Fruit fly (Drosophila melanogaster) whole organism, pupa: ENCODE results near the gene CG5191.

ENCODE experiments used
- CG12605 ChIP-seq: fragments of 200-800 bp; sonication (Bioruptor generic); IDR thresholded peaks from 2 replicates; pipeline ENCODE4 v1.3.6; 2022; ENCODE audit warnings: missing biosample characterization, missing genetic modification characterization
- CG34367 ChIP-seq: fragments of 200-800 bp; sonication (Bioruptor generic); optimal IDR thresholded peaks from 2 replicates; lab custom pipeline; 2018; ENCODE audit warnings: missing biosample characterization, mild to moderate bottlenecking, missing genetic modification characterization
- CG4496 ChIP-seq: fragments of 200-800 bp; sonication (Bioruptor generic); IDR thresholded peaks from 3 replicates; pipeline ENCODE4 v1.3.6; 2022; ENCODE audit warnings: missing biosample characterization, missing genetic modification characterization
- rn ChIP-seq: fragments of 200-800 bp; sonication (Bioruptor generic); IDR thresholded peaks from 2 replicates; pipeline ENCODE4 v1.3.6; 2022; ENCODE audit warnings: missing biosample characterization, missing genetic modification characterization

DNA sequence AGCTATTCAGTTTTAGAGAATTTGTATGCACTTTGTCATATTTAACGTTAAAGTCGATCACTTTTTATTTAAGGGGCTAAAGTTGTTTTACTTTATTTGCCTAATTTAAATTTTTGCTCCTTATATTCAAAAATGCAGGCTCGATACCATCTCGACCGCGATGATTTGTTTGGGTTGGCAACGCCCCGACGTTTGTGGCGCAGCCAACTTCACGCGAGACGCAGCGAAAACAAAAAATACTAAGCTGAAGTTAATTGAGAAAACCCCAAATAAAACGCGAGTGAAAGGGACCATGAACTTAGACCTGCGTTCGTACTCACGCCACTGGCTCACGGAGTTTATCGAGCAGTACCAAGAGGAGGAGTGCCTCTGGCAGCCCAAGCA lies 2.6 kb upstream of the CG5191 start:
- TF ChIP-seq CG12605 (GFP tag; lab: Robert Waterston, UW) (no peak), rn (no peak), CG34367 (no peak), CG4496 (no peak)
